Worm (Caenorhabditis elegans): ENCODE data around the gene C07B5.6.

The C07B5.6 gene

ce11 chrX:9504911-9505397 is 13.9 kb upstream of the C07B5.6 start:
- TF ChIP-seq ztf-29 (GFP tag; IDR thresholded peaks at IDR 0.05) (no peak), T22C8.4 (GFP tag; IDR thresholded peaks at IDR 0.05) (0 out of 2 replicates have a peak, but pooled peaks have one; percentile 47)

- TF ChIP-seq med-1 (GFP tag; optimal IDR thresholded peaks at IDR 0.05; ENCODE audit: insufficient read depth) (no peak), cog-1 (tag; optimal IDR thresholded peaks at IDR 0.05) (no peak), ztf-23 (GFP tag; IDR thresholded peaks at IDR 0.05) (0 out of 2 replicates have a peak, but pooled peaks have one; percentile 61)
Observed at ce11 chrX:9506341-9506740, 12.5 kb upstream of the C07B5.6 start.

- TF ChIP-seq tab-1 (GFP tag; IDR thresholded peaks at IDR 0.05), result no peak
- no peak for TF ChIP-seq ref-1 (GFP tag; conservative IDR thresholded peaks at IDR 0.05)
- no peak for TF ChIP-seq ztf-23 (GFP tag; IDR thresholded peaks at IDR 0.05)
- no peak for TF ChIP-seq ztf-29 (GFP tag; IDR thresholded peaks at IDR 0.05)
Observed at ce11 chrX:9508426-9509010, 10.3 kb upstream of the C07B5.6 start.

ce11 chrX:9509516-9509915 is 9.3 kb upstream of the C07B5.6 start:
- TF ChIP-seq ztf-29 (GFP tag; IDR thresholded peaks at IDR 0.05) (no peak), klf-2 (GFP tag; conservative IDR thresholded peaks at IDR 0.05) (no peak), tab-1 (GFP tag; IDR thresholded peaks at IDR 0.05) (no peak), cog-1 (tag; optimal IDR thresholded peaks at IDR 0.05) (no peak), med-1 (GFP tag; optimal IDR thresholded peaks at IDR 0.05; ENCODE audit: insufficient read depth) (no peak), ref-1 (GFP tag; conservative IDR thresholded peaks at IDR 0.05) (no peak), flt-1 (GFP tag; IDR thresholded peaks at IDR 0.05) (no peak), T22C8.4 (GFP tag; IDR thresholded peaks at IDR 0.05) (no peak), ztf-23 (GFP tag; IDR thresholded peaks at IDR 0.05) (no peak)

ce11 chrX:9509922-9510321 is 8.9 kb upstream of the C07B5.6 start:
- TF ChIP-seq ref-1 (GFP tag; conservative IDR thresholded peaks at IDR 0.05), result no peak
- TF ChIP-seq ztf-29 (GFP tag; IDR thresholded peaks at IDR 0.05), result no peak
- no peak for TF ChIP-seq flt-1 (GFP tag; IDR thresholded peaks at IDR 0.05)
- TF ChIP-seq T22C8.4 (GFP tag; IDR thresholded peaks at IDR 0.05), result no peak
- no peak for TF ChIP-seq tab-1 (GFP tag; IDR thresholded peaks at IDR 0.05)
- TF ChIP-seq cog-1 (tag; optimal IDR thresholded peaks at IDR 0.05), result no peak
- no peak for TF ChIP-seq med-1 (GFP tag; optimal IDR thresholded peaks at IDR 0.05; ENCODE audit: insufficient read depth)
- TF ChIP-seq ztf-23 (GFP tag; IDR thresholded peaks at IDR 0.05), result no peak
- TF ChIP-seq klf-2 (GFP tag; conservative IDR thresholded peaks at IDR 0.05), result no peak

ce11 chrX:9510448-9510847 is 8.4 kb upstream of the C07B5.6 start:
- TF ChIP-seq tab-1 (GFP tag; IDR thresholded peaks at IDR 0.05) (no peak), ztf-29 (GFP tag; IDR thresholded peaks at IDR 0.05) (no peak), med-1 (GFP tag; optimal IDR thresholded peaks at IDR 0.05; ENCODE audit: insufficient read depth) (no peak), T22C8.4 (GFP tag; IDR thresholded peaks at IDR 0.05) (no peak), ref-1 (GFP tag; conservative IDR thresholded peaks at IDR 0.05) (no peak), klf-2 (GFP tag; conservative IDR thresholded peaks at IDR 0.05) (no peak), ztf-23 (GFP tag; IDR thresholded peaks at IDR 0.05) (no peak), cog-1 (tag; optimal IDR thresholded peaks at IDR 0.05) (no peak), flt-1 (GFP tag; IDR thresholded peaks at IDR 0.05) (no peak)

- TF ChIP-seq med-1 (GFP tag; optimal IDR thresholded peaks at IDR 0.05; ENCODE audit: insufficient read depth) (no peak), tab-1 (GFP tag; IDR thresholded peaks at IDR 0.05) (no peak), T22C8.4 (GFP tag; IDR thresholded peaks at IDR 0.05) (no peak), cog-1 (tag; optimal IDR thresholded peaks at IDR 0.05) (no peak), ref-1 (GFP tag; conservative IDR thresholded peaks at IDR 0.05) (no peak), ztf-23 (GFP tag; IDR thresholded peaks at IDR 0.05) (no peak), ztf-29 (GFP tag; IDR thresholded peaks at IDR 0.05) (no peak), klf-2 (GFP tag; conservative IDR thresholded peaks at IDR 0.05) (no peak), flt-1 (GFP tag; IDR thresholded peaks at IDR 0.05) (no peak)
Observed at ce11 chrX:9512457-9512856, 6.4 kb upstream of the C07B5.6 start.

- TF ChIP-seq cog-1 (tag; optimal IDR thresholded peaks at IDR 0.05), result no peak
- TF ChIP-seq ztf-29 (GFP tag; IDR thresholded peaks at IDR 0.05), result no peak
- no peak for TF ChIP-seq med-1 (GFP tag; optimal IDR thresholded peaks at IDR 0.05; ENCODE audit: insufficient read depth)
- TF ChIP-seq flt-1 (GFP tag; IDR thresholded peaks at IDR 0.05), result no peak
- TF ChIP-seq tab-1 (GFP tag; IDR thresholded peaks at IDR 0.05), result no peak
- TF ChIP-seq ref-1 (GFP tag; conservative IDR thresholded peaks at IDR 0.05), result no peak
- no peak for TF ChIP-seq klf-2 (GFP tag; conservative IDR thresholded peaks at IDR 0.05)
- no peak for TF ChIP-seq T22C8.4 (GFP tag; IDR thresholded peaks at IDR 0.05)
- no peak for TF ChIP-seq ztf-23 (GFP tag; IDR thresholded peaks at IDR 0.05)
Observed at ce11 chrX:9517106-9517505, 1.7 kb upstream of the C07B5.6 start, which contains the start of gene C07B5.2. TSS of gene C07B5.2 (minus strand) at chrX:9517206.

- TF ChIP-seq cog-1 (tag; optimal IDR thresholded peaks at IDR 0.05), result no peak
- TF ChIP-seq ref-1 (GFP tag; conservative IDR thresholded peaks at IDR 0.05), result no peak
- TF ChIP-seq ztf-23 (GFP tag; IDR thresholded peaks at IDR 0.05), result no peak
- TF ChIP-seq ztf-29 (GFP tag; IDR thresholded peaks at IDR 0.05), result no peak
- no peak for TF ChIP-seq tab-1 (GFP tag; IDR thresholded peaks at IDR 0.05)
- TF ChIP-seq klf-2 (GFP tag; conservative IDR thresholded peaks at IDR 0.05), result no peak
- TF ChIP-seq med-1 (GFP tag; optimal IDR thresholded peaks at IDR 0.05; ENCODE audit: insufficient read depth), result no peak
- no peak for TF ChIP-seq T22C8.4 (GFP tag; IDR thresholded peaks at IDR 0.05)
- no peak for TF ChIP-seq flt-1 (GFP tag; IDR thresholded peaks at IDR 0.05)
Observed at ce11 chrX:9523118-9523517, 4.3 kb downstream of the C07B5.6 start, which contains the start of gene C07B5.3. TSS of gene C07B5.3 (minus strand) at chrX:9523218.

ce11 chrX:9527898-9528297 is 9.1 kb downstream of the C07B5.6 start:
- TF ChIP-seq ztf-23 (GFP tag; IDR thresholded peaks at IDR 0.05) (no peak), flt-1 (GFP tag; IDR thresholded peaks at IDR 0.05) (no peak), T22C8.4 (GFP tag; IDR thresholded peaks at IDR 0.05) (no peak), ztf-29 (GFP tag; IDR thresholded peaks at IDR 0.05) (no peak), klf-2 (GFP tag; conservative IDR thresholded peaks at IDR 0.05) (no peak)
